Fruit fly (Drosophila melanogaster): ENCODE results near the gene dos.

DNA sequence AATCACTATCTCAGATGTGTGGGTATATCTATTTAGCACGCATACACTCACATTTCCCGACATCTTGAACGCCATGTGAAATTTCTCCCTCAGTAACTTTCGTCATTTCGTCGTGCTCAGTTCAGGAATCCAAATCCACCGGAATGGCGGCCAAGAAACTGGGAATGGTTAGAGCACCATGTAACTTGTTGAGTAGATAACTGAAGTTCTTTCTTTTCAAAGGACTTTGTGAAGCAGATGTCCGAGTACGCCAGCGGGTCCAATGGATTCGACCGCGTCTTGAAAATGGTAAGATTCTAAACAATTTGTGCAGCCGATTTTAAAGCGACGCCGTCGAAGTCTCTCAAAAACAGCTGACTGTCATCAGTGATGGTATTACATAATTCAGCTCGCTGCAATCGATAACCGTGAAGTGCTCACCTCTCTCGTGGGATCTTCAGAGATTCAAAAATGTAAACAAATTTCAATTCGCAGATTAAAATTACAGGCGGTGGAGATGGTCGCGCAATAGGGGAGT lies 10.1 kb downstream of the dos start, which contains the start of the genes CG16985 and CG12182:
- TF ChIP-seq kay (GFP tag; ENCODE audit: borderline replicate concordance) = no peak
- TF ChIP-seq CG11617 (GFP tag; optimal IDR thresholded peaks at IDR 0.05) = peak; percentile 13
- no peak for TF ChIP-seq Clk (GFP tag; optimal IDR thresholded peaks at IDR 0.05)
- no peak for TF ChIP-seq CG5204 (GFP tag; optimal IDR thresholded peaks at IDR 0.05)
- no peak for TF ChIP-seq CG7101 (tag; optimal IDR thresholded peaks at IDR 0.05)
- TF ChIP-seq toe (GFP tag; optimal IDR thresholded peaks at IDR 0.05) = peak; percentile 28
- TF ChIP-seq pad (GFP tag; optimal IDR thresholded peaks at IDR 0.05) = no peak
- no peak for TF ChIP-seq Crg-1 (GFP tag; optimal IDR thresholded peaks at IDR 0.05)
- TF ChIP-seq cnc (optimal IDR thresholded peaks at IDR 0.05) = no peak
- peak; percentile 84 for TF ChIP-seq Mnt (GFP tag; optimal IDR thresholded peaks at IDR 0.05)
- TF ChIP-seq bab1 (GFP tag; optimal IDR thresholded peaks at IDR 0.05) = peak; percentile 4
